Fruit fly (Drosophila melanogaster): Measurements from ENCODE around the gene CG2233.

The CG2233 gene

dm6 chrX:8061392-8062179 lies 24.3 kb upstream of the CG2233 start, which contains the start of gene mys:
Gene mys (plus strand): TSS chrX:8061645.
- TF ChIP-seq CG10669 (GFP tag; optimal IDR thresholded peaks at IDR 0.05) (peak; percentile 8), Eip75B (GFP tag; optimal IDR thresholded peaks at IDR 0.05) (peak; percentile 30), CG7368 (GFP tag; optimal IDR thresholded peaks at IDR 0.05) (no peak), acj6 (GFP tag; optimal IDR thresholded peaks at IDR 0.05) (no peak), fd59A (GFP tag; optimal IDR thresholded peaks at IDR 0.05) (no peak), topi (GFP tag; optimal IDR thresholded peaks at IDR 0.05) (peak; percentile 49), Ets21C (GFP tag; optimal IDR thresholded peaks at IDR 0.05) (peak; percentile 25), CG15336 (GFP tag; IDR thresholded peaks at IDR 0.05) (peak; percentile 16), esn (GFP tag; optimal IDR thresholded peaks at IDR 0.05) (peak; percentile 39), OdsH (GFP tag; optimal IDR thresholded peaks at IDR 0.05) (no peak), spab (GFP tag; optimal IDR thresholded peaks at IDR 0.05) (peak; percentile 31), CG6808 (GFP tag; optimal IDR thresholded peaks at IDR 0.05) (peak; percentile 72), CG9139 (GFP tag; optimal IDR thresholded peaks at IDR 0.05) (no peak), Eip93F (GFP tag; optimal IDR thresholded peaks at IDR 0.05) (peak; percentile 16), Sox102F (GFP tag; optimal IDR thresholded peaks at IDR 0.05) (peak; percentile 6), CG6854 (GFP tag; optimal IDR thresholded peaks at IDR 0.05) (peak; percentile 56), Sox14 (GFP tag; optimal IDR thresholded peaks at IDR 0.05) (peak; percentile 69), Eip78C (GFP tag) (peak; percentile 39), svp (GFP tag) (peak; percentile 22), CG31627 (GFP tag; optimal IDR thresholded peaks at IDR 0.05) (peak; percentile 66), ss (GFP tag; optimal IDR thresholded peaks at IDR 0.05) (peak; percentile 68 to 83), pdm3 (GFP tag; optimal IDR thresholded peaks at IDR 0.05) (no peak), fkh (GFP tag; optimal IDR thresholded peaks at IDR 0.05) (peak; percentile 45), CG8632 (GFP tag; optimal IDR thresholded peaks at IDR 0.05) (no peak), CG4318 (GFP tag; optimal IDR thresholded peaks at IDR 0.05) (no peak), salr (GFP tag; optimal IDR thresholded peaks at IDR 0.05) (peak in 1 of 2 experiments; percentile 37), CG16779 (tag; optimal IDR thresholded peaks at IDR 0.05) (no peak), Hr39 (GFP tag; optimal IDR thresholded peaks at IDR 0.05) (peak; percentile 57), eg (GFP tag; IDR thresholded peaks at IDR 0.05) (peak; percentile 35; the same call in 1 of the 3 replicates), CG10631 (GFP tag; optimal IDR thresholded peaks at IDR 0.05) (no peak), Smox (GFP tag; optimal IDR thresholded peaks at IDR 0.05) (no peak), dsx (GFP tag; optimal IDR thresholded peaks at IDR 0.05; ENCODE audit: poor library complexity, severe bottlenecking) (no peak), Met (GFP tag; optimal IDR thresholded peaks at IDR 0.05) (peak; percentile 15), Blimp-1 (GFP tag; optimal IDR thresholded peaks at IDR 0.05) (no peak), vri (GFP tag; optimal IDR thresholded peaks at IDR 0.05) (peak; percentile 63), Hr4 (GFP tag; optimal IDR thresholded peaks at IDR 0.05) (no peak), cyc (GFP tag; optimal IDR thresholded peaks at IDR 0.05) (peak; percentile 60), lz (GFP tag; optimal IDR thresholded peaks at IDR 0.05) (peak; percentile 46), achi (GFP tag; optimal IDR thresholded peaks at IDR 0.05) (no peak), Sox15 (GFP tag; optimal IDR thresholded peaks at IDR 0.05) (no peak), CG6163 (GFP tag; IDR thresholded peaks at IDR 0.05) (peak; percentile 50; the same call in 2 of the 3 replicates), fd85E (GFP tag; optimal IDR thresholded peaks at IDR 0.05) (peak; percentile 23), CG11762 (GFP tag; optimal IDR thresholded peaks at IDR 0.05; ENCODE audit: insufficient read depth) (no peak), CG8119 (GFP tag; IDR thresholded peaks at IDR 0.05) (no peak; the same call in 1 of the 3 replicates), CG11294 (GFP tag; IDR thresholded peaks at IDR 0.05) (no peak), CG3919 (GFP tag; optimal IDR thresholded peaks at IDR 0.05) (peak; percentile 20), CG6276 (GFP tag; optimal IDR thresholded peaks at IDR 0.05) (peak; percentile 49), CG1621 (tag; optimal IDR thresholded peaks at IDR 0.05) (no peak), CG8319 (GFP tag; optimal IDR thresholded peaks at IDR 0.05) (no peak)
